Worm (Caenorhabditis elegans) whole organism, L1 larva: ENCODE results near the gene dop-5.
A peak's percentile ranks its signal among the peaks of the same experiment; 100 is the strongest.

Experiments used
- C04F5.9 ChIP-seq: sonication (generic microtip); optimal IDR thresholded peaks from 2 replicates; lab custom pipeline; 2016; ENCODE audit warnings: missing genetic modification characterization, missing compliant biosample characterization
- Y116A8C.19 ChIP-seq: sonication (generic microtip); optimal IDR thresholded peaks from 2 replicates; lab custom pipeline; 2016; ENCODE audit warnings: missing compliant biosample characterization, missing genetic modification characterization, borderline replicate concordance
- ceh-82 ChIP-seq, 3 experiments: fragments of 150-350 bp in 1 of 3; sonication (generic microtip) in 2 of 3; optimal IDR thresholded peaks; 2 replicates each; lab custom pipeline; 2014 to 2017; ENCODE audit warnings: missing biosample characterization in 3 of 3, missing genetic modification characterization in 3 of 3
- ceh-88 ChIP-seq: fragments of 200-800 bp; sonication (Bioruptor generic); IDR thresholded peaks from 2 replicates; pipeline ENCODE4 v1.3.6; 2022; ENCODE audit warnings: missing genetic modification characterization, missing compliant biosample characterization
- ceh-90 ChIP-seq: sonication (generic microtip); optimal IDR thresholded peaks from 2 replicates; lab custom pipeline; 2016; ENCODE audit warnings: missing genetic modification characterization, missing compliant biosample characterization
- dpl-1 ChIP-seq, 3 experiments: fragments of 150-350 bp in 2 of 3; sonication (generic microtip) in 1 of 3; optimal IDR thresholded peaks; 2 replicates each; lab custom pipeline; 2014 to 2017; ENCODE audit warnings: missing biosample characterization in 3 of 3, missing genetic modification characterization in 3 of 3, missing genetic modification reagents in 3 of 3
- dsc-1 ChIP-seq: sonication (generic microtip); optimal IDR thresholded peaks from 2 replicates; lab custom pipeline; 2016; ENCODE audit warnings: mild to moderate bottlenecking, missing genetic modification characterization, missing compliant biosample characterization
- egl-27 ChIP-seq, 2 experiments: fragments of 150-350 bp in 1 of 2; sonication (generic microtip); optimal IDR thresholded peaks; 3 replicates each; lab custom pipeline; 2017 to 2018; ENCODE audit warnings: missing biosample characterization in 2 of 2, missing genetic modification characterization in 2 of 2, missing genetic modification reagents in 2 of 2
- elt-2 ChIP-seq: sonication (generic microtip); optimal IDR thresholded peaks from 2 replicates; lab custom pipeline; 2016; ENCODE audit warnings: missing genetic modification characterization, mild to moderate bottlenecking, inconsistent platforms, missing compliant biosample characterization, missing genetic modification reagents
- fkh-10 ChIP-seq: sonication (generic microtip); optimal IDR thresholded peaks from 2 replicates; lab custom pipeline; 2017; ENCODE audit warnings: missing biosample characterization, missing genetic modification reagents, missing genetic modification characterization
- fkh-4 ChIP-seq: sonication (generic microtip); optimal IDR thresholded peaks from 2 replicates; lab custom pipeline; 2016; ENCODE audit warnings: missing compliant biosample characterization, missing genetic modification characterization, borderline replicate concordance
- fkh-8 ChIP-seq: sonication (generic microtip); optimal IDR thresholded peaks from 2 replicates; lab custom pipeline; 2016; ENCODE audit warnings: mild to moderate bottlenecking, missing genetic modification characterization, missing compliant biosample characterization
- fos-1 ChIP-seq: fragments of 150-350 bp; optimal IDR thresholded peaks from 2 replicates; lab custom pipeline; 2014; ENCODE audit warnings: missing biosample characterization, missing genetic modification characterization
- hlh-4 ChIP-seq: sonication (generic microtip); optimal IDR thresholded peaks from 2 replicates; lab custom pipeline; 2016; ENCODE audit warnings: mild to moderate bottlenecking, missing genetic modification characterization, missing compliant biosample characterization
- irx-1 ChIP-seq: sonication (generic microtip); optimal IDR thresholded peaks from 2 replicates; lab custom pipeline; 2016; ENCODE audit warnings: missing genetic modification characterization, missing compliant biosample characterization
- isw-1 ChIP-seq: fragments of 200-800 bp; sonication (Bioruptor generic); IDR thresholded peaks from 2 replicates; pipeline ENCODE4 v1.3.6; 2022; ENCODE audit warnings: missing genetic modification characterization, missing compliant biosample characterization
- jun-1 ChIP-seq: fragments of 150-350 bp; optimal IDR thresholded peaks from 2 replicates; lab custom pipeline; 2014; ENCODE audit warnings: missing biosample characterization, missing genetic modification reagents, missing genetic modification characterization
- lin-14 ChIP-seq: fragments of 200-800 bp; sonication (Bioruptor generic); optimal IDR thresholded peaks from 2 replicates; lab custom pipeline; 2018; ENCODE audit warnings: mild to moderate bottlenecking, missing genetic modification characterization, moderate library complexity, missing compliant biosample characterization
- lin-35 ChIP-seq, 2 experiments: fragments of 150-350 bp; optimal IDR thresholded peaks; 2 replicates each; lab custom pipeline; 2014; ENCODE audit warnings: missing biosample characterization in 2 of 2, missing genetic modification characterization in 2 of 2, missing genetic modification reagents in 2 of 2
- lir-3 ChIP-seq: sonication (generic microtip); optimal IDR thresholded peaks from 2 replicates; lab custom pipeline; 2016; ENCODE audit warnings: mild to moderate bottlenecking, missing genetic modification characterization, moderate library complexity, missing compliant biosample characterization; ENCODE audit not compliant: poor library complexity
- mef-2 ChIP-seq: fragments of 150-350 bp; optimal IDR thresholded peaks from 2 replicates; lab custom pipeline; 2014; ENCODE audit warnings: missing biosample characterization, missing genetic modification characterization
- nhr-11 ChIP-seq: fragments of 150-350 bp; optimal IDR thresholded peaks from 2 replicates; lab custom pipeline; 2014; ENCODE audit warnings: missing biosample characterization, missing genetic modification characterization
- nhr-12 ChIP-seq: sonication (generic microtip); optimal IDR thresholded peaks from 2 replicates; lab custom pipeline; 2017; ENCODE audit warnings: missing biosample characterization, missing genetic modification characterization
- nhr-237 ChIP-seq: fragments of 150-350 bp; optimal IDR thresholded peaks from 2 replicates; lab custom pipeline; 2014; ENCODE audit warnings: missing biosample characterization, missing genetic modification characterization
- nhr-28 ChIP-seq: fragments of 150-350 bp; optimal IDR thresholded peaks from 2 replicates; lab custom pipeline; 2014; ENCODE audit warnings: missing biosample characterization, missing genetic modification characterization
- nhr-71 ChIP-seq: sonication (generic microtip); optimal IDR thresholded peaks from 2 replicates; lab custom pipeline; 2016; ENCODE audit warnings: mild to moderate bottlenecking, missing genetic modification characterization, moderate library complexity, missing compliant biosample characterization
- nhr-77 ChIP-seq: fragments of 150-350 bp; optimal IDR thresholded peaks from 2 replicates; lab custom pipeline; 2014; ENCODE audit warnings: missing biosample characterization, missing genetic modification characterization
- nhr-84 ChIP-seq: sonication (generic microtip); optimal IDR thresholded peaks from 2 replicates; lab custom pipeline; 2017; ENCODE audit warnings: missing biosample characterization, missing genetic modification characterization
- nhr-85 ChIP-seq: sonication (generic microtip); peaks from one replicate; lab custom pipeline; 2016; ENCODE audit warnings: missing genetic modification characterization, inconsistent platforms, missing compliant biosample characterization
- nhr-90 ChIP-seq: sonication (generic microtip); optimal IDR thresholded peaks from 2 replicates; lab custom pipeline; 2016; ENCODE audit warnings: mild to moderate bottlenecking, missing genetic modification characterization, missing compliant biosample characterization; ENCODE audit not compliant: poor library complexity
- rnt-1 ChIP-seq: sonication (generic microtip); optimal IDR thresholded peaks from 2 replicates; lab custom pipeline; 2016; ENCODE audit warnings: mild to moderate bottlenecking, missing genetic modification characterization, moderate library complexity, missing compliant biosample characterization
- skn-1 ChIP-seq: fragments of 150-350 bp; optimal IDR thresholded peaks from 2 replicates; lab custom pipeline; 2014; ENCODE audit warnings: missing biosample characterization, missing genetic modification characterization
- snu-23 ChIP-seq: sonication (generic microtip); optimal IDR thresholded peaks from 2 replicates; lab custom pipeline; 2016; ENCODE audit warnings: missing genetic modification characterization, missing compliant biosample characterization
- swsn-7 ChIP-seq: sonication (generic microtip); optimal IDR thresholded peaks from 2 replicates; lab custom pipeline; 2016; ENCODE audit warnings: missing genetic modification characterization, missing compliant biosample characterization
- unc-130 ChIP-seq: fragments of 150-350 bp; optimal IDR thresholded peaks from 2 replicates; lab custom pipeline; 2017; ENCODE audit warnings: missing biosample characterization, missing genetic modification characterization, inconsistent platforms
- unc-86 ChIP-seq: sonication (generic microtip); optimal IDR thresholded peaks from 2 replicates; lab custom pipeline; 2016; ENCODE audit warnings: missing genetic modification characterization, missing compliant biosample characterization
- unc-98 ChIP-seq: fragments of 200-800 bp; sonication (Bioruptor generic); IDR thresholded peaks from 2 replicates; pipeline ENCODE4 v1.3.6; 2022; ENCODE audit warnings: missing genetic modification characterization, missing compliant biosample characterization
- ztf-11 ChIP-seq, 2 experiments: sonication (generic microtip); optimal IDR thresholded peaks; 2 replicates each; lab custom pipeline; 2016 to 2017; ENCODE audit warnings: missing genetic modification characterization in 2 of 2, missing biosample characterization in 1 of 2, missing compliant biosample characterization in 1 of 2

dop-5 gene

DNA sequence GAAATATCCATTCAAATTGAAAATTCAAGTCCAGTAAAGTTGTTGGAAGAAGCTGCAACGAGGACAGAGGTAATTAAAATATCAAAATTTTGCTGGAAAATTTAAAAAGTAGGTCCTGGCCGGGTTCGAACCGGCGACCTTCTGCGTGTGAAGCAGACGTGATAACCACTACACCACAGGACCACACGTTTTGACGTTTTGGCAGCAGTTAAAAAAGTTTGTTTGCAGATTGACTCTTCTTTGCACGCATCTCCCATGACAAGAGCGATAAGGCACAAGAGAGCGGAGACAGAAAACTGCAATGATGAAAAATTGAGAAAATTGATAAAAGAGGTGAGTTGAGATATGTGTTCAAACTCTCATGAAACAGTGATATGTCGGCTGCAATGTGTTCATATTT lies 46.1 kb upstream of the dop-5 start (continued):
- TF ChIP-seq nhr-90 (tag; lab: Kevin White, UChicago) (peak; percentile 61), unc-98 (GFP tag; lab: Robert Waterston, UW) (peak; percentile 43), fkh-4 (tag; lab: Kevin White, UChicago) (no peak), rnt-1 (tag; lab: Kevin White, UChicago) (peak; percentile 71), nhr-85 (tag; lab: Kevin White, UChicago) (peak; percentile 78), fkh-8 (no peak), swsn-7 (tag; lab: Kevin White, UChicago) (peak; percentile 42), fkh-10 (no peak), ztf-11 (tag; optimal IDR thresholded peaks at IDR 0.05; lab: Kevin White, UChicago) (no peak), nhr-11 (tag; lab: Kevin White, UChicago) (no peak), nhr-237 (no peak), egl-27 (tag; optimal IDR thresholded peaks at IDR 0.05; lab: Kevin White, UChicago) (no peak), jun-1 (tag; lab: Kevin White, UChicago) (no peak), C04F5.9 (tag; lab: Kevin White, UChicago) (no peak), lin-14 (peak; percentile 68), lir-3 (tag; lab: Kevin White, UChicago) (no peak), nhr-77 (tag; lab: Kevin White, UChicago) (peak; percentile 51), unc-130 (tag; lab: Kevin White, UChicago) (peak; percentile 41), skn-1 (tag; lab: Kevin White, UChicago) (peak; percentile 33), isw-1 (GFP tag; lab: Robert Waterston, UW) (no peak), nhr-12 (tag; lab: Kevin White, UChicago) (no peak), unc-86 (no peak), Y116A8C.19 (no peak), snu-23 (GFP tag; lab: Kevin White, UChicago) (peak; percentile 74)
- TF ChIP-seq, all 84 proteins: peak for 25

DNA sequence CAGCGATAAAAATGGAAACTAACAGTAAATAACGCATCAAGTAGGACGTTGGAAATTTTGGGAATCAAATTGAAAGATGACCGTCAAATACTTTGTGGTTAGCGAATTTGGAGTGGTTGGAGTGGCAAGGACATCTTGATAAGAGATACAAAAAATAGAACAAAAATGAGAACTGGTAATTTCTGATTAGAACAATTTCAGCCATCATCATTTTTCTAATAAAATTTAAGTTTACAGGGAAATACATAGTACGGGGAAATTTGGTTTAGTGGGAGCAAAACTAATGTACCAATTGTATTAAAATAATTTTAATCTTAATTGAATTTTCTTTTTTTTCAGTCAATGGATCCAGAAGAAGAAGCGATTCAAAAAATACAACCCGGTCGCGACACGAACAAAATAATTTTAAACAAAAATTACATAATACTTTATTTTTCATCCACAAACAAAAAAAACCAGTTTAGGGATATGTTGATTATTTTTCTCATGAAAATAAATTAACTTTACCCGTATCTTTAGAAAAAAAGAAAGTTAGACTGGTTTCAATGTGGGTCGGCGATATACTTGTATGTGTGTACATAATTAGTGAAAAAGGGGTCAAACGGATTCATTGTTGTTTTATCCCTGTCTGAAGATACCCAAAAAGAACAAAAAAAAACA lies 45.0 kb upstream of the dop-5 start, which contains the start of the genes K03B8.8 and grl-3:
TSS of gene K03B8.8 (minus strand) at position 101 of the 660 bp plus-strand sequence.
TSS of gene grl-3 (plus strand) at position 610 of the 660 bp plus-strand sequence.
- no peak for TF ChIP-seq fos-1 (tag; lab: Kevin White, UChicago)
- no peak for TF ChIP-seq lir-3 (tag; lab: Kevin White, UChicago)
- no peak for TF ChIP-seq nhr-84 (tag; lab: Kevin White, UChicago)
- TF ChIP-seq nhr-77 (tag; lab: Kevin White, UChicago): no peak
- no peak for TF ChIP-seq dsc-1 (tag; lab: Kevin White, UChicago)
- TF ChIP-seq irx-1: no peak
- no peak for TF ChIP-seq snu-23 (GFP tag; lab: Kevin White, UChicago)
- no peak for TF ChIP-seq mef-2 (tag; lab: Kevin White, UChicago)
- no peak for TF ChIP-seq nhr-71 (tag; lab: Kevin White, UChicago)
- TF ChIP-seq swsn-7 (tag; lab: Kevin White, UChicago): no peak
- TF ChIP-seq ceh-88: no peak
- TF ChIP-seq hlh-4 (tag; lab: Kevin White, UChicago): no peak
- TF ChIP-seq C04F5.9 (tag; lab: Kevin White, UChicago): no peak
- no peak for TF ChIP-seq ceh-90 (tag; lab: Kevin White, UChicago)
- TF ChIP-seq lin-35 (GFP tag; optimal IDR thresholded peaks at IDR 0.05; lab: Kevin White, UChicago): no peak
- TF ChIP-seq elt-2: no peak
- no peak for TF ChIP-seq ceh-82 (tag; optimal IDR thresholded peaks at IDR 0.05; lab: Kevin White, UChicago)
- no peak for TF ChIP-seq unc-130 (tag; lab: Kevin White, UChicago)
- TF ChIP-seq, all 84 proteins: peak for 0

DNA sequence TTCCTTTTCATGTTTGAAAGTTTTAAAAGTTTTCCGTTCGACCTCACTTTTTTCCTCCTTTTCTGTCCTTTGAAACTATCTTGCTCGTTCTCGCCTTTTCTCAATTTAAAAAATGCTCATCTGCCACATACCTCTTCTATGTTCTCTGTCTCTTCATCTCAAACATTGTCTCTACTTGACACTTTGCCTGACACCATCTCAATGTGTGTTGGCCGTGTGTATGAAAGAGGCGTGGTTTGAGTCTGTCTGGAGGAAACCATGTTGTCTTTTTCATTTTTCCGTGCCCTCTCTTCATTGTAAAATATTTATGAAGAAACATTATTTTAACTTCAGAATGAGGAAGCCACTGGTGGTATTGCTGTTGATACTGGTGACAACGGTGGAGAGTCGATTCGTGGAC lies 41.2 kb upstream of the dop-5 start, which contains the start of gene K03B8.6:
TSS of gene K03B8.6 (plus strand) at position 334 of the 400 bp plus-strand sequence.
- TF ChIP-seq dpl-1 (GFP tag; optimal IDR thresholded peaks at IDR 0.05; lab: Kevin White, UChicago): no peak
- no peak for TF ChIP-seq nhr-28
- TF ChIP-seq ceh-82 (tag; optimal IDR thresholded peaks at IDR 0.05; lab: Kevin White, UChicago): no peak
- TF ChIP-seq nhr-237: no peak
